Worm (Caenorhabditis elegans): ENCODE measurements around the gene F32D8.8.

ce11 chrV:10941150-10941549 is 38.6 kb upstream of the F32D8.8 start, which contains the start of gene F17C11.26:
- TF ChIP-seq flt-1 (GFP tag; IDR thresholded peaks at IDR 0.05) (no peak), tab-1 (GFP tag; IDR thresholded peaks at IDR 0.05) (no peak), ref-1 (GFP tag; conservative IDR thresholded peaks at IDR 0.05) (no peak)

Data from whole organism, midembryonic.